Fruit fly (Drosophila melanogaster) S2 (cell line): ENCODE data around the gene AdamTS-A.

Experiments
- CG8478 ChIP-seq: fragments of >200 bp; optimal IDR thresholded peaks from 2 replicates; lab custom pipeline; 2018
- CTCF ChIP-seq, 2 experiments: fragments of >200 bp; optimal IDR thresholded peaks; 2 replicates each; lab custom pipeline; 2018

- TF ChIP-seq CTCF (optimal IDR thresholded peaks at IDR 0.05; lab: Kevin White, UChicago), result no peak
- no peak for TF ChIP-seq CG8478
Measured at dm6 chr3R:15433340-15433945, 42.5 kb downstream of the AdamTS-A start.
